Worm (Caenorhabditis elegans) whole organism, early embryonic: ENCODE measurements around the gene W06F12.3.

ENCODE experiments used
- B0310.2 ChIP-seq: sonication (generic microtip); optimal IDR thresholded peaks from 2 replicates; lab custom pipeline; 2016; ENCODE audit warnings: mild to moderate bottlenecking, missing genetic modification characterization, missing compliant biosample characterization
- F13C5.2 ChIP-seq: sonication (generic microtip); optimal IDR thresholded peaks from 2 replicates; lab custom pipeline; 2017; ENCODE audit warnings: mild to moderate bottlenecking, missing genetic modification characterization, inconsistent platforms, missing compliant biosample characterization
- aly-1 ChIP-seq: sonication (generic microtip); optimal IDR thresholded peaks from 2 replicates; lab custom pipeline; 2016; ENCODE audit warnings: missing genetic modification characterization, missing compliant biosample characterization
- ama-1 ChIP-seq: fragments of 150-350 bp; optimal IDR thresholded peaks from 2 replicates; lab custom pipeline; 2014
- ceh-13 ChIP-seq: fragments of 200-800 bp; sonication (Bioruptor generic); optimal IDR thresholded peaks from 2 replicates; lab custom pipeline; 2018; ENCODE audit warnings: mild to moderate bottlenecking, missing genetic modification characterization, missing compliant biosample characterization
- ceh-36 ChIP-seq: sonication (generic microtip); optimal IDR thresholded peaks from 2 replicates; lab custom pipeline; 2016; ENCODE audit warnings: missing genetic modification characterization, inconsistent platforms, missing compliant biosample characterization
- ets-7 ChIP-seq: sonication (generic microtip); optimal IDR thresholded peaks from 2 replicates; lab custom pipeline; 2016; ENCODE audit warnings: missing genotype, missing genetic modification characterization, missing compliant biosample characterization
- flt-1 ChIP-seq: fragments of 200-800 bp; sonication (Bioruptor generic); IDR thresholded peaks from 2 replicates; pipeline ENCODE4 v1.3.6; 2022; ENCODE audit warnings: missing genetic modification characterization, missing compliant biosample characterization
- hmbx-1 ChIP-seq: sonication (generic microtip); optimal IDR thresholded peaks from 2 replicates; lab custom pipeline; 2016; ENCODE audit warnings: mild to moderate bottlenecking, missing genetic modification characterization, missing compliant biosample characterization
- hmg-4 ChIP-seq: fragments of 200-800 bp; sonication (Bioruptor generic); optimal IDR thresholded peaks from 2 replicates; lab custom pipeline; 2018; ENCODE audit warnings: mild to moderate bottlenecking, missing genetic modification characterization, missing compliant biosample characterization
- hnd-1 ChIP-seq: sonication (generic microtip); optimal IDR thresholded peaks from 2 replicates; lab custom pipeline; 2016; ENCODE audit warnings: missing genetic modification characterization, missing compliant biosample characterization
- pes-1 ChIP-seq: fragments of 200-800 bp; sonication (Bioruptor generic); IDR thresholded peaks from 2 replicates; pipeline ENCODE4 v1.3.6; 2022; ENCODE audit warnings: missing genetic modification reagents, missing genetic modification characterization, missing compliant biosample characterization
- scrt-1 ChIP-seq: fragments of 200-800 bp; sonication (Bioruptor generic); IDR thresholded peaks from 2 replicates; pipeline ENCODE4 v1.3.6; 2022; ENCODE audit warnings: missing genetic modification characterization, missing compliant biosample characterization
- sea-1 ChIP-seq: fragments of 200-800 bp; sonication (Bioruptor generic); conservative IDR thresholded peaks from 2 replicates; pipeline ENCODE4 v1.3.6; 2022; ENCODE audit warnings: missing genetic modification characterization, missing compliant biosample characterization
- tbx-11 ChIP-seq: fragments of 200-800 bp; sonication (Bioruptor generic); IDR thresholded peaks from 2 replicates; pipeline ENCODE4 v1.3.6; 2022; ENCODE audit warnings: missing genetic modification characterization, missing compliant biosample characterization
- tbx-37 ChIP-seq: fragments of 200-800 bp; sonication (Bioruptor generic); conservative IDR thresholded peaks from 2 replicates; pipeline ENCODE4 v1.3.6; 2022; ENCODE audit warnings: missing genetic modification reagents, missing genetic modification characterization, missing compliant biosample characterization
- tra-4 ChIP-seq: sonication (generic microtip); optimal IDR thresholded peaks from 2 replicates; lab custom pipeline; 2017; ENCODE audit warnings: missing genetic modification characterization, missing compliant biosample characterization

Gene W06F12.3

ce11 chrIII:13735008-13735407, at the start of gene W06F12.3:
Gene W06F12.3, plus strand, starts transcription at chrIII:13735030.
- no peak for TF ChIP-seq ceh-13 (GFP tag; lab: Kevin White, UChicago)
- TF ChIP-seq hmbx-1 = no peak
- no peak for TF ChIP-seq sea-1
- no peak for TF ChIP-seq ceh-36
- TF ChIP-seq ama-1 (lab: Kevin White, UChicago) = no peak
- no peak for TF ChIP-seq tbx-11
- TF ChIP-seq ets-7 (tag; lab: Kevin White, UChicago) = no peak
- no peak for TF ChIP-seq B0310.2 (tag; lab: Kevin White, UChicago)
- TF ChIP-seq flt-1 (GFP tag; lab: Robert Waterston, UW) = no peak
- no peak for TF ChIP-seq pes-1 (GFP tag; lab: Robert Waterston, UW)
- TF ChIP-seq F13C5.2 (tag; lab: Kevin White, UChicago) = no peak
- no peak for TF ChIP-seq tbx-37 (GFP tag; lab: Robert Waterston, UW)
- no peak for TF ChIP-seq aly-1 (tag; lab: Kevin White, UChicago)
- TF ChIP-seq hnd-1 (tag; lab: Kevin White, UChicago) = no peak
- no peak for TF ChIP-seq hmg-4 (GFP tag; lab: Kevin White, UChicago)

- TF ChIP-seq ama-1 (lab: Kevin White, UChicago) (no peak), ceh-36 (no peak), ets-7 (tag; lab: Kevin White, UChicago) (no peak), hmbx-1 (no peak)
Measured at ce11 chrIII:13686309-13686708, 48.5 kb upstream of the W06F12.3 start, which contains the start of gene dyf-2. Gene dyf-2, minus strand, starts transcription at chrIII:13686445.

ce11 chrIII:13687211-13687610, 47.6 kb upstream of the W06F12.3 start, which contains the start of gene cul-2:
Gene cul-2, plus strand, starts transcription at chrIII:13687269.
- TF ChIP-seq aly-1 (tag; lab: Kevin White, UChicago) (no peak), tra-4 (tag; lab: Kevin White, UChicago) (no peak), B0310.2 (tag; lab: Kevin White, UChicago) (no peak), F13C5.2 (tag; lab: Kevin White, UChicago) (no peak), sea-1 (no peak), ceh-13 (GFP tag; lab: Kevin White, UChicago) (no peak), flt-1 (GFP tag; lab: Robert Waterston, UW) (no peak), tbx-37 (GFP tag; lab: Robert Waterston, UW) (no peak), hmg-4 (GFP tag; lab: Kevin White, UChicago) (no peak), hnd-1 (tag; lab: Kevin White, UChicago) (no peak), pes-1 (GFP tag; lab: Robert Waterston, UW) (no peak), ets-7 (tag; lab: Kevin White, UChicago) (no peak), ceh-36 (no peak), tbx-11 (no peak), hmbx-1 (no peak), ama-1 (lab: Kevin White, UChicago) (no peak), scrt-1 (no peak)

ce11 chrIII:13692555-13692954, 42.3 kb upstream of the W06F12.3 start, which contains the start of gene cyn-2:
Gene cyn-2, plus strand, starts transcription at chrIII:13692668.
- TF ChIP-seq hmg-4 (GFP tag; lab: Kevin White, UChicago) (no peak), B0310.2 (tag; lab: Kevin White, UChicago) (no peak), tra-4 (tag; lab: Kevin White, UChicago) (no peak), aly-1 (tag; lab: Kevin White, UChicago) (no peak), pes-1 (GFP tag; lab: Robert Waterston, UW) (no peak), flt-1 (GFP tag; lab: Robert Waterston, UW) (no peak), tbx-37 (GFP tag; lab: Robert Waterston, UW) (no peak), ceh-36 (no peak), ceh-13 (GFP tag; lab: Kevin White, UChicago) (no peak), ama-1 (lab: Kevin White, UChicago) (no peak), hnd-1 (tag; lab: Kevin White, UChicago) (no peak), scrt-1 (no peak), hmbx-1 (no peak), ets-7 (tag; lab: Kevin White, UChicago) (no peak), sea-1 (no peak), F13C5.2 (tag; lab: Kevin White, UChicago) (no peak)

ce11 chrIII:13693187-13693586, 41.6 kb upstream of the W06F12.3 start:
- TF ChIP-seq pes-1 (GFP tag; lab: Robert Waterston, UW) = no peak
- no peak for TF ChIP-seq sea-1
- TF ChIP-seq ceh-36 = no peak
- no peak for TF ChIP-seq scrt-1
- no peak for TF ChIP-seq tbx-37 (GFP tag; lab: Robert Waterston, UW)
- no peak for TF ChIP-seq hmbx-1
- no peak for TF ChIP-seq ceh-13 (GFP tag; lab: Kevin White, UChicago)
- TF ChIP-seq ets-7 (tag; lab: Kevin White, UChicago) = no peak
- TF ChIP-seq tra-4 (tag; lab: Kevin White, UChicago) = no peak
- TF ChIP-seq hnd-1 (tag; lab: Kevin White, UChicago) = no peak
- TF ChIP-seq tbx-11 = no peak
- no peak for TF ChIP-seq hmg-4 (GFP tag; lab: Kevin White, UChicago)
- no peak for TF ChIP-seq F13C5.2 (tag; lab: Kevin White, UChicago)
- TF ChIP-seq ama-1 (lab: Kevin White, UChicago) = no peak
- TF ChIP-seq B0310.2 (tag; lab: Kevin White, UChicago) = no peak
- TF ChIP-seq aly-1 (tag; lab: Kevin White, UChicago) = no peak
- no peak for TF ChIP-seq flt-1 (GFP tag; lab: Robert Waterston, UW)

- TF ChIP-seq hmg-4 (GFP tag; lab: Kevin White, UChicago) (peak; percentile 39), tbx-37 (GFP tag; lab: Robert Waterston, UW) (no peak)
Measured at ce11 chrIII:13694048-13694447, 40.8 kb upstream of the W06F12.3 start.

- TF ChIP-seq ets-7 (tag; lab: Kevin White, UChicago) (no peak), F13C5.2 (tag; lab: Kevin White, UChicago) (no peak), flt-1 (GFP tag; lab: Robert Waterston, UW) (no peak), sea-1 (no peak), ama-1 (lab: Kevin White, UChicago) (no peak), scrt-1 (no peak), pes-1 (GFP tag; lab: Robert Waterston, UW) (no peak), hmg-4 (GFP tag; lab: Kevin White, UChicago) (no peak), ceh-13 (GFP tag; lab: Kevin White, UChicago) (no peak), tra-4 (tag; lab: Kevin White, UChicago) (no peak), hmbx-1 (no peak), ceh-36 (no peak)
Measured at ce11 chrIII:13695588-13695987, 39.2 kb upstream of the W06F12.3 start.
